Worm (Caenorhabditis elegans): ENCODE measurements around the gene B0464.6.

Gene B0464.6

DNA sequence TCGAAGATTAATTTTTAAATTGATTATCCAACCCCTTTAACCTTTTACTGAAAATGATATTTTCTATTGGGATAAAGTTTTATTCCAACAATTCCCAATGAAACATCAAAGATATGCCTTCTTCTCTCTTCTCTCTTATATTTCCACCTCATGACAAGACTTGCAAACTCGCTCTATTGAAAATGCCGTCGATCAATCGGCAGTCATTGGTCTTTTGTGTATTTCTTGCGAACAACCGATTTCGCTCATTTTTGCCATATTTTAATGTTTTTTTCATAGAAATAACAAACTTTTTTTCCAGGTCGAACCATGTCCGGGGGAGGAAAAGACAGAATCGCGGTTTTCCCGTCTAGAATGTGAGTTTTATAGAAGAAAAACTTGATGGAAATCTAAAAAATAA, 42.0 kb upstream of the B0464.6 start, which contains the start of gene vha-14 (continued):
- TF ChIP-seq daf-12 (tag; optimal IDR thresholded peaks at IDR 0.05) (no peak), nhr-237 (tag; optimal IDR thresholded peaks at IDR 0.05) (no peak), sea-2 (GFP tag; optimal IDR thresholded peaks at IDR 0.05) (no peak), ceh-28 (tag; optimal IDR thresholded peaks at IDR 0.05) (peak; percentile 6), nhr-11 (tag; optimal IDR thresholded peaks at IDR 0.05) (no peak), nhr-28 (tag; optimal IDR thresholded peaks at IDR 0.05) (no peak)

DNA sequence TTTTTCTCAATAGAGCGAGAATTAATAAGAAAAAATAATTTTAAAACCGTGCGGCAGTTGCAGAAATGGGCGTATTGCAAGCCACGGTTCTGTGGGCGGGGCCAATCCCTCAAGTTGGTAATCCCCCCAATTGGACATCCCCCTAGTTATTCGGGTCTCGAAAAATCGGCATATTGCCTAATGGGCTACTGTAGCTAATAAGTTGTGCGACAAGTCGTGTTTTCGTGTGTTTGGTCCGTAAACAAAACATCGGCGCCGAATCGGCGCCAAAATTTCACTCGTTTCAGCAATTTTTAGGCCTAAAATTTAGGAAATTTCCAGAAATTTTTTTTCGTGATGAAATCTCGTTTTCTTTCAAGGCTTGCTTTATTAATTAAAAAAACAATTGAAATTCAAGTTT, 38.6 kb upstream of the B0464.6 start:
- no peak for TF ChIP-seq fkh-2 (tag; optimal IDR thresholded peaks at IDR 0.05)
- no peak for TF ChIP-seq nhr-11 (tag; optimal IDR thresholded peaks at IDR 0.05)
- TF ChIP-seq pha-4 (tag; optimal IDR thresholded peaks at IDR 0.05): no peak
- no peak for TF ChIP-seq nhr-76 (tag; optimal IDR thresholded peaks at IDR 0.05)
- TF ChIP-seq ztf-4 (tag; optimal IDR thresholded peaks at IDR 0.05): no peak
- TF ChIP-seq skn-1 (tag; optimal IDR thresholded peaks at IDR 0.05): no peak
- no peak for TF ChIP-seq nhr-67 (tag; optimal IDR thresholded peaks at IDR 0.05)
- no peak for TF ChIP-seq zag-1 (tag; optimal IDR thresholded peaks at IDR 0.05)
- no peak for TF ChIP-seq jun-1 (tag; optimal IDR thresholded peaks at IDR 0.05)
- TF ChIP-seq ceh-28 (tag; optimal IDR thresholded peaks at IDR 0.05): no peak
- no peak for TF ChIP-seq pqm-1 (tag; optimal IDR thresholded peaks at IDR 0.05)
- TF ChIP-seq ceh-16 (tag; optimal IDR thresholded peaks at IDR 0.05): no peak
- no peak for TF ChIP-seq ceh-9 (tag; optimal IDR thresholded peaks at IDR 0.05)
- no peak for TF ChIP-seq eor-1 (tag; optimal IDR thresholded peaks at IDR 0.05)
- TF ChIP-seq unc-39 (tag; optimal IDR thresholded peaks at IDR 0.05): no peak
- TF ChIP-seq lin-39 (tag; optimal IDR thresholded peaks at IDR 0.05): no peak
- no peak for TF ChIP-seq nhr-43 (tag; optimal IDR thresholded peaks at IDR 0.05; ENCODE audit: poor library complexity, severe bottlenecking)

DNA sequence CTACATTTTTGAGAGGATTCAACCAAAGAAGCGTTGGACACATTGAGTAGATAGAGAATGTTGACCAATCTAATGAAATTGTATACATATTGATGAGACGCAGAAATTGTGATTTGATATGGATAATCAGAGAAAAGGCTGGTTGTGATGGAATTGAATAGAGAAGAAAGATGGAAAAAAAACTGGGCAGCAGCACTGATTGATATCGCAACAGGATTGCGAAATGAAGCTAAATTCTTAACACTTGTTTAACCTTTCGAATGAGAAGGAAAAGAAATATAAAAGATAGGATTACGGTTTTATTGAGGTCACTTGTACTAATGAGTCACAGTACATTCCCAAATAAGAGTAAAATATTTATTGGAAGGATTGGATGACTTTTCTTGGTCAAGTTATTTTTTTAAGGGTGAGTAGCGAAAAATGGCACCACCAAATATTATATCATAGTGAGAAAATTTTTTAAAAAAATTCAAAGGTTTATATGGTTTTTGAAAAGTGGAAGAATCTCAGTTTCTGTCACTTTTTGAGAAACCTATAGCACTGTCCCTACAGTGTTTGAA, 36.5 kb upstream of the B0464.6 start:
- TF ChIP-seq lin-15B (tag; optimal IDR thresholded peaks at IDR 0.05): no peak
- TF ChIP-seq unc-39 (tag; optimal IDR thresholded peaks at IDR 0.05): no peak
- TF ChIP-seq ceh-16 (tag; optimal IDR thresholded peaks at IDR 0.05): no peak
- no peak for TF ChIP-seq nfya-1 (tag; optimal IDR thresholded peaks at IDR 0.05; ENCODE audit: insufficient read depth)
- no peak for TF ChIP-seq fkh-2 (tag; optimal IDR thresholded peaks at IDR 0.05)
- TF ChIP-seq fos-1 (tag; optimal IDR thresholded peaks at IDR 0.05): no peak
- no peak for TF ChIP-seq nhr-67 (tag; optimal IDR thresholded peaks at IDR 0.05)
- no peak for TF ChIP-seq ztf-4 (tag; optimal IDR thresholded peaks at IDR 0.05)
- TF ChIP-seq nhr-23 (tag; optimal IDR thresholded peaks at IDR 0.05): peak; percentile 81
- TF ChIP-seq elt-3 (tag; optimal IDR thresholded peaks at IDR 0.05): peak in 2 of 3 experiments; percentile 70 to 78
- peak; percentile 27 for TF ChIP-seq nhr-43 (tag; optimal IDR thresholded peaks at IDR 0.05; ENCODE audit: poor library complexity, severe bottlenecking)
- TF ChIP-seq nhr-25 (tag; optimal IDR thresholded peaks at IDR 0.05): peak; percentile 23
- TF ChIP-seq aly-2 (tag; optimal IDR thresholded peaks at IDR 0.05): no peak

DNA sequence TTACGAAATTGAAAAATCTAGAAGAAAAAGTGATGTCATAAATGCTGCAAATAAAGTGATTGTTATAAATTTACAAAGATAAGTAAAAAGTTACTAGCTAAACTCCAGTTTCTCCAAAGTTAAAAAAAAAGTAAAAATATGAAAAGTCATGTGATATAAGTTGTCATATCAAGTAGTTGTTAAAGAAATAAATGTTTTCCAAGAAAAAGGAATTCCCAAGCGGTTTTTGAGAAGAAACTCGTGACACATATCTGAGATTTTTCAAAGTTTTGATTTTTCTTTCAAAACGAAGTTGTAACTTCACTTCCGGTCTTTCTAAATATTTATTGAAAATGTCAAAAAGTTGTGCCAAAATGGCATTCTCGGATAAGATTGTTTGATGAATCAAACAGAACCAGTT, 35.3 kb upstream of the B0464.6 start:
- TF ChIP-seq R02D3.7 (tag; optimal IDR thresholded peaks at IDR 0.05) (no peak), elt-3 (tag; optimal IDR thresholded peaks at IDR 0.05) (no peak), fos-1 (tag; optimal IDR thresholded peaks at IDR 0.05) (no peak), jun-1 (tag; optimal IDR thresholded peaks at IDR 0.05) (no peak), pqm-1 (tag; optimal IDR thresholded peaks at IDR 0.05) (no peak), ztf-11 (tag; optimal IDR thresholded peaks at IDR 0.05) (no peak), nhr-237 (tag; optimal IDR thresholded peaks at IDR 0.05) (no peak), ceh-16 (tag; optimal IDR thresholded peaks at IDR 0.05) (no peak), nhr-23 (tag; optimal IDR thresholded peaks at IDR 0.05) (no peak), lsy-12 (tag; optimal IDR thresholded peaks at IDR 0.05) (no peak), elt-2 (tag; optimal IDR thresholded peaks at IDR 0.05) (no peak), zag-1 (tag; optimal IDR thresholded peaks at IDR 0.05) (no peak)

DNA sequence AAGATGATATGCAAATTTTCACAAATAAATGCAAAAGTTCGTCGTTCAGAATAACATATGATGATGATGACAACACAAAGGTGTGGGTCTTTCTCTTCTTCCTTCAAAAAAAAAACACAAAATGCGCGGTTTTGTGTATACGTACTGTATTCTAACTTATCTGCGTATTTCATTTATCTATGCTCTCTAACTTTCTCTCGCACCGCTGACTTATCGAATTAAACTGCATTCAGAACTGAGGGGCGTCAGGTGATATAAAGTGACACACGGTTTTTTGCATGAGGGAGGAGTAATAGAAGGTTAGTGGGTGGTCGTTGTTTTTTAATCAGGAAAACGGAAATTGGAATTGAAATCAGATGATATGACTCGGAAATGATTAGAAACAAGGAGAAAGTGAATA, 34.5 kb upstream of the B0464.6 start, which contains the start of gene sod-4:
TSS of gene sod-4 (minus strand) at position 109 of the 400 bp plus-strand sequence.
- TF ChIP-seq nhr-23 (tag; optimal IDR thresholded peaks at IDR 0.05) (peak; percentile 44), ceh-28 (tag; optimal IDR thresholded peaks at IDR 0.05) (no peak), lsy-12 (tag; optimal IDR thresholded peaks at IDR 0.05) (peak; percentile 17), nhr-12 (tag; optimal IDR thresholded peaks at IDR 0.05) (no peak), fkh-10 (GFP tag; optimal IDR thresholded peaks at IDR 0.05) (no peak)
